Worm (Caenorhabditis elegans): ENCODE results near the gene ZK377.15.

DNA sequence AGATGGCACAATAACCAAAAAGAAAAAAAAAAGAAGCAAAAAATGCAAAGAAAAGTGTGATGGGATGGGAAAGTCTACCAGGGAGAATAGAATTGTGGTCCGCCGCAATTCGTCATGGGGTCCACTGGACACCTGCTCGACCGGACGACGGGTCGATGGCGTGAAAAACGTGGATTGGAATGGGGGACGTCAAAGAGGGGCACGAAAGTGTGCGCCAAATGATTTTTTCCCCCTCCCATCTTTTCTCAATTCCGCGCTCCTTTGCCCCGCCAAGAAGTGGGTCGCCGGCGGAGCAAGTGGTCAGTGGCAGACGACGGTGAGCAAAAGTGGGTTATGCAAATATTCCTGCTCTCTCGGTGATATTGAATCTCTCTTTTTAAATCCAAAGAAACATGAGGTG is 2.3 kb upstream of the ZK377.15 start:
- TF ChIP-seq ama-1 (optimal IDR thresholded peaks at IDR 0.05) (no peak), pha-4 (GFP tag; IDR thresholded peaks at IDR 0.05) (no peak), pha-4 (tag; optimal IDR thresholded peaks at IDR 0.05) (no peak), tra-1 (GFP tag; IDR thresholded peaks at IDR 0.05) (no peak), skn-1 (tag; optimal IDR thresholded peaks at IDR 0.05) (no peak), unc-39 (tag; optimal IDR thresholded peaks at IDR 0.05) (no peak), unc-62 (GFP tag; optimal IDR thresholded peaks at IDR 0.05 in 1 of 2) (no peak), unc-62 (tag; optimal IDR thresholded peaks at IDR 0.05) (no peak), nhr-76 (tag; optimal IDR thresholded peaks at IDR 0.05) (no peak), nhr-77 (tag; optimal IDR thresholded peaks at IDR 0.05) (no peak)

Measured in whole organism, L4 larva.